Worm (Caenorhabditis elegans) whole organism, L4 larva: Measurements from ENCODE around the gene C16C8.20.

Experiments
- F10B5.3 ChIP-seq: sonication (generic microtip); optimal IDR thresholded peaks from 2 replicates; lab custom pipeline; 2016; ENCODE audit warnings: mild to moderate bottlenecking, missing genetic modification characterization, missing compliant biosample characterization
- F44E2.7 ChIP-seq: fragments of 200-800 bp; sonication (Bioruptor generic); IDR thresholded peaks from 2 replicates; pipeline ENCODE4 v2.1.2; 2022; ENCODE audit warnings: missing genetic modification characterization, missing compliant biosample characterization
- F49E8.2 ChIP-seq: sonication (generic microtip); optimal IDR thresholded peaks from 2 replicates; lab custom pipeline; 2016; ENCODE audit warnings: missing compliant biosample characterization, mild to moderate bottlenecking, missing genetic modification characterization, borderline replicate concordance
- Y105C5A.15 ChIP-seq: fragments of 200-800 bp; sonication (Bioruptor generic); IDR thresholded peaks from 2 replicates; pipeline ENCODE4 v1.3.6; 2022; ENCODE audit warnings: missing genetic modification characterization, missing compliant biosample characterization
- aha-1 ChIP-seq: fragments of 150-350 bp; peaks from one replicate; lab custom pipeline; 2014; ENCODE audit warnings: missing biosample characterization, missing genetic modification characterization
- aly-2 ChIP-seq: sonication (generic microtip); optimal IDR thresholded peaks from 2 replicates; lab custom pipeline; 2018; ENCODE audit warnings: missing biosample characterization, missing genetic modification characterization
- ceh-32 ChIP-seq: sonication (generic microtip); optimal IDR thresholded peaks from 2 replicates; lab custom pipeline; 2016; ENCODE audit warnings: mild to moderate bottlenecking, missing genetic modification characterization, missing compliant biosample characterization; ENCODE audit not compliant: poor library complexity
- ces-1 ChIP-seq: fragments of 150-350 bp; sonication (generic microtip); optimal IDR thresholded peaks from 4 replicates; lab custom pipeline; 2014; ENCODE audit warnings: missing biosample characterization, missing genetic modification reagents, missing genetic modification characterization
- ctbp-1 ChIP-seq: fragments of 200-800 bp; sonication (Bioruptor generic); IDR thresholded peaks from 2 replicates; pipeline ENCODE4 v1.3.6; 2022; ENCODE audit warnings: missing genetic modification reagents, missing genetic modification characterization, missing compliant biosample characterization
- daf-12 ChIP-seq: fragments of 150-350 bp; optimal IDR thresholded peaks from 2 replicates; lab custom pipeline; 2014; ENCODE audit warnings: missing biosample characterization, missing genetic modification reagents, missing genetic modification characterization
- daf-19 ChIP-seq: fragments of 200-800 bp; sonication (Bioruptor generic); conservative IDR thresholded peaks from 2 replicates; pipeline ENCODE4 v1.3.6; 2022; ENCODE audit warnings: missing genetic modification characterization, missing compliant biosample characterization
- daf-8 ChIP-seq: fragments of 200-800 bp; sonication (Bioruptor generic); IDR thresholded peaks from 2 replicates; pipeline ENCODE4 v1.3.6; 2022; ENCODE audit warnings: missing genetic modification characterization, missing compliant biosample characterization
- dmd-6 ChIP-seq: fragments of 200-800 bp; sonication (Bioruptor generic); IDR thresholded peaks from 2 replicates; pipeline ENCODE4 v1.3.6; 2022; ENCODE audit warnings: missing genetic modification reagents, missing genetic modification characterization, missing compliant biosample characterization
- dmd-8 ChIP-seq: fragments of 200-800 bp; sonication (Bioruptor generic); IDR thresholded peaks from 2 replicates; pipeline ENCODE4 v1.3.6; 2022; ENCODE audit warnings: missing genetic modification characterization, missing compliant biosample characterization
- dmd-9 ChIP-seq: fragments of 200-800 bp; sonication (Bioruptor generic); IDR thresholded peaks from 2 replicates; pipeline ENCODE4 v1.3.6; 2022; ENCODE audit warnings: missing genetic modification reagents, missing genetic modification characterization, missing compliant biosample characterization
- dpl-1 ChIP-seq: fragments of 150-350 bp; optimal IDR thresholded peaks from 2 replicates; lab custom pipeline; 2014; ENCODE audit warnings: missing biosample characterization, missing genetic modification reagents, missing genetic modification characterization
- egl-43 ChIP-seq: fragments of 200-800 bp; sonication (Bioruptor generic); IDR thresholded peaks from 2 replicates; pipeline ENCODE4 v1.3.6; 2022; ENCODE audit warnings: missing genetic modification reagents, missing genetic modification characterization, missing compliant biosample characterization
- gei-8 ChIP-seq: fragments of 200-800 bp; sonication (Bioruptor generic); optimal IDR thresholded peaks from 2 replicates; lab custom pipeline; 2018; ENCODE audit warnings: mild to moderate bottlenecking, missing genetic modification characterization, missing compliant biosample characterization
- hif-1 ChIP-seq, 2 experiments: sonication (generic microtip); optimal IDR thresholded peaks; 2 replicates each; lab custom pipeline; 2016 to 2017; ENCODE audit warnings: missing compliant biosample characterization in 2 of 2, missing genetic modification characterization in 2 of 2, missing genetic modification reagents in 2 of 2, missing genotype in 2 of 2, mild to moderate bottlenecking in 1 of 2
- hlh-11 ChIP-seq: fragments of 200-800 bp; sonication (Bioruptor generic); optimal IDR thresholded peaks from 2 replicates; lab custom pipeline; 2018; ENCODE audit warnings: mild to moderate bottlenecking, missing genetic modification characterization, missing compliant biosample characterization
- hlh-30 ChIP-seq: sonication (generic microtip); optimal IDR thresholded peaks from 2 replicates; lab custom pipeline; 2017; ENCODE audit warnings: antibody characterized with exemption, mild to moderate bottlenecking, missing genetic modification characterization, missing compliant biosample characterization; ENCODE audit not compliant: insufficient read depth
- hmg-1.1 ChIP-seq: fragments of 200-800 bp; sonication (Bioruptor generic); IDR thresholded peaks from 2 replicates; pipeline ENCODE4 v1.3.6; 2022; ENCODE audit warnings: missing genetic modification reagents, missing genetic modification characterization, missing compliant biosample characterization
- lin-1 ChIP-seq: fragments of 200-800 bp; sonication (Bioruptor generic); IDR thresholded peaks from 2 replicates; pipeline ENCODE4 v1.3.6; 2022; ENCODE audit warnings: missing genetic modification reagents, missing genetic modification characterization, missing compliant biosample characterization
- lin-38 ChIP-seq: fragments of 200-800 bp; sonication (Bioruptor generic); IDR thresholded peaks from 2 replicates; pipeline ENCODE4 v1.3.6; 2022; ENCODE audit warnings: missing genetic modification reagents, missing genetic modification characterization, missing compliant biosample characterization
- lsy-2 ChIP-seq, 2 experiments: fragments of 150-350 bp in 1 of 2; sonication (generic microtip) in 1 of 2; optimal IDR thresholded peaks; 2 replicates each; lab custom pipeline; 2014 to 2017; ENCODE audit warnings: missing biosample characterization in 2 of 2, missing genetic modification characterization in 2 of 2
- madf-9 ChIP-seq: fragments of 200-800 bp; sonication (Bioruptor generic); conservative IDR thresholded peaks from 2 replicates; pipeline ENCODE4 v1.3.6; 2022; ENCODE audit warnings: missing genetic modification reagents, missing genetic modification characterization, missing compliant biosample characterization
- mdl-1 ChIP-seq, 2 experiments: fragments of 150-350 bp in 1 of 2; sonication (generic microtip) in 1 of 2; optimal IDR thresholded peaks; 2 replicates each; lab custom pipeline; 2014 to 2017; ENCODE audit warnings: missing biosample characterization in 2 of 2, missing genetic modification characterization in 2 of 2
- mep-1 ChIP-seq: fragments of 150-350 bp; sonication (generic microtip); optimal IDR thresholded peaks from 3 replicates; lab custom pipeline; 2014; ENCODE audit warnings: missing biosample characterization, missing genetic modification characterization
- mxl-2 ChIP-seq: fragments of 200-800 bp; sonication (Bioruptor generic); conservative IDR thresholded peaks from 2 replicates; pipeline ENCODE4 v1.3.6; 2022; ENCODE audit warnings: missing genetic modification reagents, missing genetic modification characterization, missing compliant biosample characterization
- mxl-3 ChIP-seq: fragments of 200-800 bp; sonication (Bioruptor generic); optimal IDR thresholded peaks from 2 replicates; lab custom pipeline; 2018; ENCODE audit warnings: mild to moderate bottlenecking, missing genetic modification characterization, missing compliant biosample characterization
- nhr-11 ChIP-seq: fragments of 150-350 bp; optimal IDR thresholded peaks from 2 replicates; lab custom pipeline; 2014; ENCODE audit warnings: missing biosample characterization, missing genetic modification characterization
- nhr-25 ChIP-seq: sonication (generic microtip); optimal IDR thresholded peaks from 2 replicates; lab custom pipeline; 2017; ENCODE audit warnings: missing genetic modification characterization, mild to moderate bottlenecking, missing compliant biosample characterization, antibody characterized with exemption, moderate library complexity, borderline replicate concordance; ENCODE audit not compliant: insufficient read depth
- nhr-28 ChIP-seq: fragments of 150-350 bp; optimal IDR thresholded peaks from 2 replicates; lab custom pipeline; 2014; ENCODE audit warnings: missing biosample characterization, missing genetic modification characterization
- php-3 ChIP-seq: fragments of 200-800 bp; sonication (Bioruptor generic); IDR thresholded peaks from 2 replicates; pipeline ENCODE4 v1.3.6; 2022; ENCODE audit warnings: missing genetic modification reagents, missing genetic modification characterization, missing compliant biosample characterization
- pqm-1 ChIP-seq: sonication (generic microtip); optimal IDR thresholded peaks from 2 replicates; lab custom pipeline; 2017; ENCODE audit warnings: missing biosample characterization, missing genetic modification characterization
- rbr-2 ChIP-seq: sonication (generic microtip); optimal IDR thresholded peaks from 2 replicates; lab custom pipeline; 2016; ENCODE audit warnings: missing genotype, missing genetic modification characterization, missing compliant biosample characterization
- saeg-2 ChIP-seq: fragments of 200-800 bp; sonication (Bioruptor generic); IDR thresholded peaks from 2 replicates; pipeline ENCODE4 v1.3.6; 2022; ENCODE audit warnings: missing genetic modification reagents, missing genetic modification characterization, missing compliant biosample characterization
- set-16 ChIP-seq: fragments of 200-800 bp; sonication (Bioruptor generic); IDR thresholded peaks from 2 replicates; pipeline ENCODE4 v1.3.6; 2022; ENCODE audit warnings: missing genetic modification reagents, missing genetic modification characterization, missing compliant biosample characterization
- snpc-4 ChIP-seq: fragments of 150-350 bp; optimal IDR thresholded peaks from 2 replicates; lab custom pipeline; 2014; ENCODE audit warnings: missing biosample characterization, missing genetic modification characterization
- unc-62 ChIP-seq, 3 experiments: fragments of 150-350 bp in 1 of 3; sonication (generic microtip); optimal IDR thresholded peaks in 2 of 3; peaks in 1 of 3; 1 replicate in 1 of 3; 2 replicates in 2 of 3; lab custom pipeline; 2014 to 2017; ENCODE audit warnings: missing biosample characterization in 3 of 3, missing genetic modification characterization in 3 of 3, missing genetic modification reagents in 3 of 3, missing genotype in 1 of 3
- vab-7 ChIP-seq: fragments of 200-800 bp; sonication (Bioruptor generic); IDR thresholded peaks from 2 replicates; pipeline ENCODE4 v1.3.6; 2022; ENCODE audit warnings: missing genetic modification reagents, missing genetic modification characterization, missing compliant biosample characterization
- ztf-7 ChIP-seq: fragments of 150-350 bp; optimal IDR thresholded peaks from 2 replicates; lab custom pipeline; 2014; ENCODE audit warnings: missing biosample characterization, missing genetic modification characterization

C16C8.20 gene

DNA sequence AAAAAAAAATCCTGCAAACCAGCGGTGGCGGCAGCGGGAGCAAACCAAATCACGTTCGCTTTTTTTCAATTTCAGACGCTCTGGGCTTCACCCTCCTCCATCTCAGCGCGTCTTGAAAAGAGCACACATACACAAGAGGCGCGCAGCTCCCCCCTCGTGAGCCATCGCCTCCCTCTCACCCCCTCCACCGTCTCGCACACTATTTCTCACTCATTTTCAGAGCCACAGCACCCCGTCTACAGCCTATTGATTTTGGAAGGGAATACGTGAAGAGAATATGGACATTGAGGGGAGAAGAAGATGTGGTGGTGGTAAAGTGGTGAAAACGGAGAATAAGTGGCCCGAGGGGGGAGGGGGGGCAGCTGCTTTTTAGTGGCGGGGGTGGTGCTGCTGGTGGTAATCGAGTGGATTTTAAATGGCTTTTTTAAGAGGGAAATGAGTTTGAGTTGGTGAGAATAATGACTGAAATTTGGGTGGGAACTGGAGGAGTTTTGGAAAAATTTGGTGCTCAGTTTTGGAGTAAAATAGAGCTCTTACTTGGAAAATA is 18.5 kb upstream of the C16C8.20 start:
- TF ChIP-seq gei-8 (GFP tag; lab: Kevin White, UChicago) (no peak), madf-9 (GFP tag; lab: Robert Waterston, UW) (no peak), hmg-1.1 (GFP tag; lab: Robert Waterston, UW) (peak; percentile 71), mxl-3 (GFP tag; lab: Kevin White, UChicago) (no peak), mep-1 (tag; lab: Kevin White, UChicago) (peak; percentile 46), hlh-30 (peak; percentile 69), dmd-6 (GFP tag; lab: Robert Waterston, UW) (no peak), mdl-1 (tag; optimal IDR thresholded peaks at IDR 0.05; lab: Kevin White, UChicago) (peak in 1 of 2 experiments; percentile 47), F49E8.2 (no peak), Y105C5A.15 (no peak), aha-1 (tag; lab: Kevin White, UChicago) (peak; percentile 93), egl-43 (GFP tag; lab: Robert Waterston, UW) (0 out of 2 replicates have a peak, but pooled peaks have one; percentile 20), daf-8 (GFP tag; lab: Robert Waterston, UW) (no peak), hif-1 (tag; optimal IDR thresholded peaks at IDR 0.05; lab: Kevin White, UChicago) (peak in 1 of 2 experiments; percentile 18), rbr-2 (tag; lab: Kevin White, UChicago) (peak; percentile 41), hlh-11 (tag; lab: Kevin White, UChicago) (peak; percentile 1), ctbp-1 (GFP tag; lab: Robert Waterston, UW) (0 out of 2 replicates have a peak, but pooled peaks have one; percentile 33), lsy-2 (tag; optimal IDR thresholded peaks at IDR 0.05; lab: Kevin White, UChicago) (peak in 1 of 2 experiments; percentile 29), dmd-9 (GFP tag; lab: Robert Waterston, UW) (no peak), ces-1 (GFP tag; lab: Kevin White, UChicago) (no peak), pqm-1 (tag; lab: Kevin White, UChicago) (no peak), set-16 (GFP tag; lab: Robert Waterston, UW) (peak; percentile 82)

DNA sequence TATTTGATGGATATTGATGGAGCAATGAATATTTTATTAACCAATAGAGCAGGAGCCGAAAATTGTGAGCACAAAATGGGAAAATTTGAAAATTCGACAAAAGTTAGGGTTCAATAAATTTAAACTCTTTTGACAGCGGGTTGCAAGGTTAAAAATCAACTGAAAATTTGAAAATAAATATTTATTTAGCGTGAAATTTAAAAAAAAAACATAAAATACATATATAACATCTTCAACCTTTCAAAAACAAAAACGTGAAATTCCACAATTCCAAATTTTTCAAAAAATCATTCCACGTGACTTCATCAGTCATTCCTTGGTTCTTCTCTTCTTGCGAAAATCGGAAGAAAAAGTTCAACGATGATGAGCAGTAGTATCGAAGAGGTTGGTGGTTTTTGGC is 17.3 kb upstream of the C16C8.20 start, which contains the start of gene C16C8.18:
Gene C16C8.18, plus strand, starts transcription at position 301 of the 400 bp plus-strand sequence.
- no peak for TF ChIP-seq aly-2 (tag; lab: Kevin White, UChicago)
- TF ChIP-seq daf-19 (GFP tag; lab: Robert Waterston, UW): no peak
- no peak for TF ChIP-seq php-3 (GFP tag; lab: Robert Waterston, UW)
- no peak for TF ChIP-seq F10B5.3 (tag; lab: Kevin White, UChicago)
- TF ChIP-seq F44E2.7 (GFP tag; lab: Robert Waterston, UW): no peak
- TF ChIP-seq set-16 (GFP tag; lab: Robert Waterston, UW): no peak
- TF ChIP-seq lin-38 (GFP tag; lab: Robert Waterston, UW): no peak
- TF ChIP-seq nhr-11 (tag; lab: Kevin White, UChicago): no peak
- no peak for TF ChIP-seq hlh-11 (tag; lab: Kevin White, UChicago)
- no peak for TF ChIP-seq daf-12 (tag; lab: Kevin White, UChicago)
- no peak for TF ChIP-seq mxl-2
- TF ChIP-seq dpl-1 (GFP tag; lab: Kevin White, UChicago): no peak
- no peak for TF ChIP-seq saeg-2 (GFP tag; lab: Robert Waterston, UW)
- TF ChIP-seq ceh-32 (tag; lab: Kevin White, UChicago): no peak
- no peak for TF ChIP-seq lin-1 (GFP tag; lab: Robert Waterston, UW)
- TF ChIP-seq ztf-7 (tag; lab: Kevin White, UChicago): no peak

DNA sequence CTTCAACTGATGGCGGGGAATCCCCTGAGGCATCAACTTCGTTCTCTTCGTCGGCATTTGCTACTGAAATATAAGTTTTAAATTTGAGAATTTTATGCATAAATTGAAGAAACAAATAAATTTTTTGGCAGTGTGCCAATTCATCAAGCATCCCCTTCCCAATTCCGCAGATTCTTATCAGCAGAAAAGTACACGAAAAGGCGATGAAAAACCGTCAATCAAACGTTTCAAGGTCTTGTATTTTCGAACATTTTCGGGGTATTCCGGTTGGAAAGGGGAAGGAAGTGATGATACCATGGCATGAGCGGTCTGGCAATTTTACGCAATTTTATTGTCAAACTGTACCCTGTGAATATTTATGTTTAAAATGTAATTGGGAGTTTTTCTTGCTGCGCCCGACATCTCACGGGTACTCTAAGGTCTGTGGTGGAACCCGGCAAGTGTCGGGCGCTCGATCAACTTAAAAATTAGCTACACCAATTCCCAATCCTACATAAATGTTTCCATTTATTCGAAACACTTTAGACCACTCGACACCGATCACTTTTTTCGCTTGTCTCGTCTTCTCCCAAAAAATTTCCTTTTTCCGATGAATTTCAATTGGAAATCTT is 11.7 kb upstream of the C16C8.20 start:
- TF ChIP-seq vab-7 (no peak), nhr-25 (tag; lab: Kevin White, UChicago) (peak; percentile 16), snpc-4 (tag; lab: Kevin White, UChicago) (peak; percentile 16), nhr-28 (peak; percentile 34), dmd-6 (GFP tag; lab: Robert Waterston, UW) (peak; percentile 55), unc-62 (GFP tag; optimal IDR thresholded peaks at IDR 0.05 in 1 of 2; lab: Kevin White, UChicago) (peak in 1 of 2 experiments; percentile 30), unc-62 (tag; optimal IDR thresholded peaks at IDR 0.05; lab: Kevin White, UChicago) (no peak), dmd-8 (GFP tag; lab: Robert Waterston, UW) (no peak)
